Fruit fly (Drosophila melanogaster): ENCODE results near the gene beg.

The beg gene

dm6 chr3L:17055467-17055877 is 20.0 kb downstream of the beg start, which contains the start of gene CG7724 (continued):
- TF ChIP-seq ara (GFP tag; IDR thresholded peaks at IDR 0.05) (no peak), CG6791 (GFP tag; IDR thresholded peaks at IDR 0.05; ENCODE audit: partially characterized antibody) (peak; percentile 92), unc-4 (GFP tag; IDR thresholded peaks at IDR 0.05; ENCODE audit: partially characterized antibody) (peak; percentile 63), Dfd (GFP tag; optimal IDR thresholded peaks at IDR 0.05) (no peak), her (GFP tag; optimal IDR thresholded peaks at IDR 0.05) (peak; percentile 26), mld (GFP tag; IDR thresholded peaks at IDR 0.05; ENCODE audit: partially characterized antibody) (peak; percentile 85), bowl (GFP tag; IDR thresholded peaks at IDR 0.05) (no peak), H15 (GFP tag; IDR thresholded peaks at IDR 0.05) (no peak), CrebB (tag; optimal IDR thresholded peaks at IDR 0.05) (no peak), stc (GFP tag; IDR thresholded peaks at IDR 0.05) (no peak), CG4854 (GFP tag; optimal IDR thresholded peaks at IDR 0.05) (no peak), cwo (GFP tag; optimal IDR thresholded peaks at IDR 0.05) (no peak), Neu2 (GFP tag; optimal IDR thresholded peaks at IDR 0.05; ENCODE audit: borderline replicate concordance) (no peak), ab (GFP tag; optimal IDR thresholded peaks at IDR 0.05) (no peak), tap (tag; optimal IDR thresholded peaks at IDR 0.05) (no peak), CG9727 (GFP tag; optimal IDR thresholded peaks at IDR 0.05) (no peak), CG15479 (GFP tag; optimal IDR thresholded peaks at IDR 0.05) (no peak), CG10543 (GFP tag; optimal IDR thresholded peaks at IDR 0.05) (peak; percentile 19), TFAM (GFP tag; optimal IDR thresholded peaks at IDR 0.05) (no peak), Bgb (GFP tag; IDR thresholded peaks at IDR 0.05; ENCODE audit: partially characterized antibody) (peak; percentile 88), Aef1 (GFP tag; IDR thresholded peaks at IDR 0.05) (no peak), dimm (GFP tag; IDR thresholded peaks at IDR 0.05) (no peak), kah (GFP tag; optimal IDR thresholded peaks at IDR 0.05) (no peak), amos (GFP tag; IDR thresholded peaks at IDR 0.05; ENCODE audit: partially characterized antibody) (peak; percentile 73; the same call in 1 of the 2 replicates), CG17328 (GFP tag; IDR thresholded peaks at IDR 0.05) (no peak), CG2889 (GFP tag; IDR thresholded peaks at IDR 0.05) (no peak), ham (GFP tag; IDR thresholded peaks at IDR 0.05) (no peak), CG7963 (GFP tag; IDR thresholded peaks at IDR 0.05; ENCODE audit: partially characterized antibody) (peak; percentile 91), CG8359 (GFP tag; optimal IDR thresholded peaks at IDR 0.05; ENCODE audit: borderline replicate concordance) (no peak), CG10366 (GFP tag; IDR thresholded peaks at IDR 0.05) (no peak), bcd (GFP tag; optimal IDR thresholded peaks at IDR 0.05) (no peak), wor (GFP tag; IDR thresholded peaks at IDR 0.05) (no peak), CG16779 (GFP tag; IDR thresholded peaks at IDR 0.05) (no peak), pros (GFP tag; optimal IDR thresholded peaks at IDR 0.05) (no peak), scrt (GFP tag; optimal IDR thresholded peaks at IDR 0.05) (no peak), CG4360 (GFP tag; IDR thresholded peaks at IDR 0.05) (no peak), Trl (optimal IDR thresholded peaks at IDR 0.05) (no peak), Trl (GFP tag; optimal IDR thresholded peaks at IDR 0.05) (no peak), CG10979 (tag; optimal IDR thresholded peaks at IDR 0.05) (no peak), Ets65A (GFP tag) (peak; percentile 79), peb (GFP tag; IDR thresholded peaks at IDR 0.05) (no peak), pita (GFP tag; optimal IDR thresholded peaks at IDR 0.05) (no peak), disco-r (GFP tag; optimal IDR thresholded peaks at IDR 0.05) (no peak), Dp (GFP tag; optimal IDR thresholded peaks at IDR 0.05) (peak; percentile 87), CG18599 (GFP tag; optimal IDR thresholded peaks at IDR 0.05) (no peak), CG32767 (GFP tag; IDR thresholded peaks at IDR 0.05) (no peak), gro (GFP tag; optimal IDR thresholded peaks at IDR 0.05) (no peak), jumu (GFP tag; optimal IDR thresholded peaks at IDR 0.05) (no peak), Ptx1 (GFP tag; IDR thresholded peaks at IDR 0.05) (no peak), CG2120 (GFP tag; optimal IDR thresholded peaks at IDR 0.05) (no peak), CG7928 (GFP tag; optimal IDR thresholded peaks at IDR 0.05) (no peak), CG3407 (GFP tag; optimal IDR thresholded peaks at IDR 0.05) (no peak)

All from whole organism, embryonic.